Fruit fly (Drosophila melanogaster) whole organism, embryonic: ENCODE measurements around the gene Rad9.

Experiments used
- Adf1 ChIP-seq: fragments of 200-800 bp; sonication (Bioruptor generic); IDR thresholded peaks from 2 replicates; pipeline ENCODE4 v1.3.6; 2022; ENCODE audit warnings: missing biosample characterization, missing genetic modification characterization
- Asciz ChIP-seq: fragments of 200-800 bp; sonication (Bioruptor generic); optimal IDR thresholded peaks from 2 replicates; lab custom pipeline; 2017; ENCODE audit warnings: missing biosample characterization, mild to moderate bottlenecking, missing genetic modification characterization, missing genetic modification reagents
- Atf3 ChIP-seq: fragments of 200-800 bp; sonication (Bioruptor generic); optimal IDR thresholded peaks from 3 replicates; lab custom pipeline; 2016; ENCODE audit warnings: missing biosample characterization, missing genetic modification characterization
- CG12155 ChIP-seq: fragments of 200-800 bp; sonication (Bioruptor generic); optimal IDR thresholded peaks from 3 replicates; lab custom pipeline; 2016; ENCODE audit warnings: missing biosample characterization, missing genetic modification characterization
- CG12744 ChIP-seq: fragments of 200-800 bp; sonication (Bioruptor generic); optimal IDR thresholded peaks from 2 replicates; lab custom pipeline; 2016; ENCODE audit warnings: missing biosample characterization, missing genetic modification characterization
- CG13775 ChIP-seq: fragments of 200-800 bp; sonication (Bioruptor generic); optimal IDR thresholded peaks from 3 replicates; lab custom pipeline; 2017; ENCODE audit warnings: missing biosample characterization, mild to moderate bottlenecking, missing genetic modification characterization
- CG15269 ChIP-seq: fragments of 200-800 bp; sonication (Bioruptor generic); optimal IDR thresholded peaks from 2 replicates; lab custom pipeline; 2018; ENCODE audit warnings: missing biosample characterization, mild to moderate bottlenecking, missing genetic modification characterization, moderate library complexity
- CG17361 ChIP-seq: fragments of 200-800 bp; sonication (Bioruptor generic); IDR thresholded peaks from 3 replicates; pipeline ENCODE4 v1.3.6; 2022; ENCODE audit warnings: missing biosample characterization, missing genetic modification characterization
- CG18262 ChIP-seq: fragments of 200-800 bp; optimal IDR thresholded peaks from 3 replicates; lab custom pipeline; 2019; ENCODE audit warnings: missing biosample characterization, mild to moderate bottlenecking, missing genetic modification characterization, moderate library complexity
- CG2889 ChIP-seq: fragments of 200-800 bp; sonication (Bioruptor generic); IDR thresholded peaks from 3 replicates; pipeline ENCODE4 v1.3.6; 2022; ENCODE audit warnings: missing biosample characterization, missing genetic modification characterization
- CG3726 ChIP-seq: fragments of 200-800 bp; sonication (Bioruptor generic); IDR thresholded peaks from 3 replicates; pipeline ENCODE4, ENCODE4 v1.3.6; 2022; ENCODE audit warnings: missing biosample characterization, missing genetic modification characterization
- CG5180 ChIP-seq: fragments of 200-800 bp; sonication (Bioruptor generic); optimal IDR thresholded peaks from 3 replicates; lab custom pipeline; 2017; ENCODE audit warnings: missing biosample characterization, missing genetic modification characterization, mild to moderate bottlenecking, moderate library complexity, missing genetic modification reagents
- CG6765 ChIP-seq: fragments of 200-800 bp; sonication (Bioruptor generic); optimal IDR thresholded peaks from 3 replicates; lab custom pipeline; 2017; ENCODE audit warnings: missing biosample characterization, mild to moderate bottlenecking, missing genetic modification characterization
- CG6854 ChIP-seq: fragments of 200-800 bp; sonication (Bioruptor generic); optimal IDR thresholded peaks from 3 replicates; lab custom pipeline; 2017; ENCODE audit warnings: missing biosample characterization, mild to moderate bottlenecking, missing genetic modification characterization
- CG9727 ChIP-seq: fragments of 200-800 bp; sonication (Bioruptor generic); optimal IDR thresholded peaks from 3 replicates; lab custom pipeline; 2017; ENCODE audit warnings: missing biosample characterization, mild to moderate bottlenecking, missing genetic modification characterization
- Chrac-16 ChIP-seq: fragments of 200-800 bp; sonication (Bioruptor generic); optimal IDR thresholded peaks from 3 replicates; lab custom pipeline; 2016; ENCODE audit warnings: missing biosample characterization, missing genetic modification characterization
- Deaf1 ChIP-seq: fragments of 200-800 bp; optimal IDR thresholded peaks from 3 replicates; lab custom pipeline; 2019; ENCODE audit warnings: missing biosample characterization, mild to moderate bottlenecking, missing genetic modification characterization, moderate library complexity
- Dll ChIP-seq: fragments of 200-800 bp; sonication (Bioruptor generic); IDR thresholded peaks from 4 replicates; pipeline ENCODE4 v1.3.6; 2022; ENCODE audit warnings: missing biosample characterization, missing genetic modification characterization; ENCODE audit not compliant: partially characterized antibody
- Doc3 ChIP-seq: fragments of 200-800 bp; sonication (Bioruptor generic); IDR thresholded peaks from 3 replicates; pipeline ENCODE4 v1.3.6; 2022; ENCODE audit warnings: missing biosample characterization, missing genetic modification characterization; ENCODE audit not compliant: partially characterized antibody
- Dp ChIP-seq: fragments of 200-800 bp; sonication (Bioruptor generic); optimal IDR thresholded peaks from 2 replicates; lab custom pipeline; 2018; ENCODE audit warnings: missing biosample characterization, mild to moderate bottlenecking, missing genetic modification characterization, moderate library complexity
- E2f2 ChIP-seq: fragments of 200-800 bp; sonication (Bioruptor generic); IDR thresholded peaks from 2 replicates; pipeline ENCODE4 v1.3.6; 2022; ENCODE audit warnings: missing biosample characterization, missing genetic modification characterization
- Ets65A ChIP-seq: fragments of 200-800 bp; sonication (Bioruptor generic); peaks from one replicate; lab custom pipeline; 2016; ENCODE audit warnings: missing biosample characterization, missing genetic modification characterization
- Gsc ChIP-seq: fragments of 200-800 bp; sonication (Bioruptor generic); IDR thresholded peaks from 2 replicates; pipeline ENCODE4 v1.3.6; 2022; ENCODE audit warnings: missing biosample characterization, missing genetic modification characterization
- HHEX ChIP-seq: fragments of 200-800 bp; sonication (Bioruptor generic); optimal IDR thresholded peaks from 3 replicates; lab custom pipeline; 2017; ENCODE audit warnings: missing biosample characterization, mild to moderate bottlenecking, missing genetic modification characterization, missing genetic modification reagents
- Hsf ChIP-seq: fragments of 200-800 bp; sonication (Bioruptor generic); optimal IDR thresholded peaks from 3 replicates; lab custom pipeline; 2016; ENCODE audit warnings: missing biosample characterization, missing genetic modification characterization
- MBD-R2 ChIP-seq: fragments of 200-800 bp; sonication (Bioruptor generic); IDR thresholded peaks from 2 replicates; pipeline ENCODE4 v1.3.6; 2022; ENCODE audit warnings: missing biosample characterization, missing genetic modification characterization
- MESR4 ChIP-seq: fragments of 200-800 bp; sonication (Bioruptor generic); optimal IDR thresholded peaks from 2 replicates; lab custom pipeline; 2018; ENCODE audit warnings: missing biosample characterization, mild to moderate bottlenecking, missing genetic modification characterization, moderate library complexity
- Neu2 ChIP-seq: fragments of 200-800 bp; sonication (Bioruptor generic); optimal IDR thresholded peaks from 3 replicates; lab custom pipeline; 2016; ENCODE audit warnings: missing biosample characterization, missing genetic modification characterization, borderline replicate concordance
- PHDP ChIP-seq: fragments of 200-800 bp; sonication (Bioruptor generic); optimal IDR thresholded peaks from 3 replicates; lab custom pipeline; 2018; ENCODE audit warnings: missing biosample characterization, mild to moderate bottlenecking, missing genetic modification characterization, moderate library complexity
- Ravus ChIP-seq: fragments of 200-800 bp; sonication (Bioruptor generic); IDR thresholded peaks from 2 replicates; pipeline ENCODE4 v1.3.6; 2022; ENCODE audit warnings: missing biosample characterization, missing genetic modification characterization
- amos ChIP-seq: fragments of 200-800 bp; sonication (Bioruptor generic); IDR thresholded peaks from 2 replicates; pipeline ENCODE4 v1.3.6; 2022; ENCODE audit warnings: missing biosample characterization, missing genetic modification characterization; ENCODE audit not compliant: partially characterized antibody
- bbx ChIP-seq: fragments of 200-800 bp; sonication (Bioruptor generic); IDR thresholded peaks from 2 replicates; pipeline ENCODE4 v1.3.6; 2022; ENCODE audit warnings: missing biosample characterization, missing genetic modification characterization; ENCODE audit not compliant: partially characterized antibody
- cas ChIP-seq: fragments of 200-800 bp; sonication (Bioruptor generic); IDR thresholded peaks from 2 replicates; pipeline ENCODE4 v1.3.6; 2022; ENCODE audit warnings: missing biosample characterization, missing genetic modification characterization
- cato ChIP-seq: fragments of 200-800 bp; sonication (Bioruptor generic); optimal IDR thresholded peaks from 2 replicates; lab custom pipeline; 2016; ENCODE audit warnings: missing biosample characterization, missing genetic modification characterization, borderline replicate concordance
- caup ChIP-seq: fragments of 200-800 bp; sonication (Bioruptor generic); optimal IDR thresholded peaks from 3 replicates; lab custom pipeline; 2017; ENCODE audit warnings: missing biosample characterization, mild to moderate bottlenecking, missing genetic modification characterization, moderate library complexity; ENCODE audit not compliant: severe bottlenecking
- chinmo ChIP-seq: fragments of 200-800 bp; sonication (Bioruptor generic); IDR thresholded peaks from 4 replicates; pipeline ENCODE4 v1.3.6; 2022; ENCODE audit warnings: missing biosample characterization, missing genetic modification characterization; ENCODE audit not compliant: partially characterized antibody
- dimm ChIP-seq: fragments of 200-800 bp; sonication (Bioruptor generic); IDR thresholded peaks from 2 replicates; pipeline ENCODE4 v1.3.6; 2022; ENCODE audit warnings: missing biosample characterization, missing genetic modification characterization
- eyg ChIP-seq: fragments of 200-800 bp; sonication (Bioruptor generic); optimal IDR thresholded peaks from 3 replicates; lab custom pipeline; 2016; ENCODE audit warnings: missing biosample characterization, missing genetic modification characterization
- ftz-f1 ChIP-seq: fragments of 200-800 bp; sonication (Bioruptor generic); optimal IDR thresholded peaks from 2 replicates; lab custom pipeline; 2016; ENCODE audit warnings: missing biosample characterization, missing genetic modification characterization
- hth ChIP-seq: fragments of >200 bp; optimal IDR thresholded peaks from 2 replicates; lab custom pipeline; 2017; ENCODE audit warnings: inconsistent platforms
- inv ChIP-seq: fragments of 200-800 bp; sonication (Bioruptor generic); IDR thresholded peaks from 2 replicates; pipeline ENCODE4 v1.3.6; 2022; ENCODE audit warnings: missing biosample characterization, missing genetic modification characterization; ENCODE audit not compliant: partially characterized antibody
- lola ChIP-seq, 3 experiments: fragments of >200 bp in 2 of 3; fragments of 200-800 bp in 1 of 3; sonication (Bioruptor generic) in 1 of 3; optimal IDR thresholded peaks; 2 replicates each; lab custom pipeline; 2017 to 2019; ENCODE audit warnings: missing biosample characterization in 3 of 3, missing genetic modification characterization in 3 of 3, mild to moderate bottlenecking in 1 of 3, moderate library complexity in 1 of 3
- luna ChIP-seq: fragments of 200-800 bp; sonication (Bioruptor generic); optimal IDR thresholded peaks from 2 replicates; lab custom pipeline; 2016; ENCODE audit warnings: missing biosample characterization, missing genetic modification characterization
- nmo ChIP-seq: fragments of 200-800 bp; sonication (Bioruptor generic); optimal IDR thresholded peaks from 2 replicates; lab custom pipeline; 2018; ENCODE audit warnings: missing biosample characterization, mild to moderate bottlenecking, missing genetic modification characterization, moderate library complexity
- pfk ChIP-seq: fragments of 200-800 bp; sonication (Bioruptor generic); optimal IDR thresholded peaks from 2 replicates; lab custom pipeline; 2018; ENCODE audit warnings: missing biosample characterization, mild to moderate bottlenecking, missing genetic modification characterization, moderate library complexity
- toy ChIP-seq: fragments of 200-800 bp; sonication (Bioruptor generic); IDR thresholded peaks from 2 replicates; pipeline ENCODE4 v1.3.6; 2022; ENCODE audit warnings: missing biosample characterization, missing genetic modification characterization
- unc-4 ChIP-seq: fragments of 200-800 bp; sonication (Bioruptor generic); IDR thresholded peaks from 2 replicates; pipeline ENCODE4 v1.3.6; 2022; ENCODE audit warnings: missing biosample characterization, missing genetic modification characterization; ENCODE audit not compliant: partially characterized antibody
- zen ChIP-seq: fragments of 200-800 bp; sonication (Bioruptor generic); optimal IDR thresholded peaks from 3 replicates; lab custom pipeline; 2018; ENCODE audit warnings: missing biosample characterization, mild to moderate bottlenecking, missing genetic modification characterization, moderate library complexity

Gene Rad9

dm6 chr3L:18865447-18866367, 6.6 kb downstream of the Rad9 start, which contains the start of gene CG14074 (continued):
- peak; percentile 5 for TF ChIP-seq zen (tag; lab: Kevin White, UChicago)
- TF ChIP-seq CG13775 (GFP tag; lab: Kevin White, UChicago) = no peak
- TF ChIP-seq Gsc (GFP tag; lab: Robert Waterston, UW) = no peak
- peak; percentile 81 for TF ChIP-seq bbx (GFP tag; lab: Robert Waterston, UW)
- TF ChIP-seq Neu2 = no peak
- TF ChIP-seq nmo (GFP tag; lab: Kevin White, UChicago) = no peak
- TF ChIP-seq eyg = no peak
- no peak for TF ChIP-seq toy (GFP tag; lab: Robert Waterston, UW)
- TF ChIP-seq CG15269 (tag; lab: Kevin White, UChicago) = no peak
- no peak for TF ChIP-seq PHDP (tag; lab: Kevin White, UChicago)
- TF ChIP-seq hth (lab: Kevin White, UChicago) = no peak
- no peak for TF ChIP-seq Ravus (GFP tag; lab: Robert Waterston, UW)
- no peak for TF ChIP-seq cato (GFP tag; lab: Kevin White, UChicago)
- TF ChIP-seq CG5180 (GFP tag; lab: Kevin White, UChicago) = no peak
- TF ChIP-seq CG12744 (GFP tag; lab: Kevin White, UChicago) = no peak
- TF ChIP-seq Atf3 (GFP tag; lab: Kevin White, UChicago) = no peak
- TF ChIP-seq luna (GFP tag; lab: Kevin White, UChicago) = no peak
- no peak for TF ChIP-seq CG12155 (GFP tag; lab: Kevin White, UChicago)
- TF ChIP-seq unc-4 (GFP tag; lab: Robert Waterston, UW) = peak; percentile 64
- TF ChIP-seq amos (GFP tag; lab: Robert Waterston, UW) = peak; percentile 81
- TF ChIP-seq ftz-f1 = no peak
- peak; percentile 63; the same call in 1 of the 4 replicates for TF ChIP-seq Dll (GFP tag; lab: Robert Waterston, UW)
- TF ChIP-seq CG9727 (GFP tag; lab: Kevin White, UChicago) = no peak
- TF ChIP-seq CG3726 (GFP tag; lab: Robert Waterston, UW) = no peak
- no peak for TF ChIP-seq cas (GFP tag; lab: Robert Waterston, UW)
- peak; percentile 43 for TF ChIP-seq Ets65A (GFP tag; lab: Kevin White, UChicago)
- TF ChIP-seq Hsf (GFP tag; lab: Kevin White, UChicago) = peak; percentile 7
- TF ChIP-seq Asciz (GFP tag; lab: Kevin White, UChicago) = no peak
- peak; percentile 61; the same call in 2 of the 4 replicates for TF ChIP-seq chinmo (GFP tag; lab: Robert Waterston, UW)
- TF ChIP-seq CG6854 (GFP tag; lab: Kevin White, UChicago) = no peak
- TF ChIP-seq CG2889 = no peak
- TF ChIP-seq lola (GFP tag; optimal IDR thresholded peaks at IDR 0.05; lab: Kevin White, UChicago) = no peak
- no peak for TF ChIP-seq CG18262 (tag; lab: Kevin White, UChicago)
- no peak for TF ChIP-seq Deaf1
- peak; percentile 44; the same call in 1 of the 3 replicates for TF ChIP-seq Doc3
- 0 out of 3 replicates have a peak, but pooled peaks have one; percentile 36 for TF ChIP-seq CG17361 (GFP tag; lab: Robert Waterston, UW)
- no peak for TF ChIP-seq dimm (GFP tag; lab: Robert Waterston, UW)
- peak; percentile 57 for TF ChIP-seq inv (GFP tag; lab: Robert Waterston, UW)
- no peak for TF ChIP-seq Chrac-16
- TF ChIP-seq caup (GFP tag; lab: Kevin White, UChicago) = no peak
- TF ChIP-seq Dp (GFP tag; lab: Kevin White, UChicago) = peak; percentile 74
- peak; percentile 90 for TF ChIP-seq pfk (GFP tag; lab: Kevin White, UChicago)
- TF ChIP-seq CG6765 = no peak
- no peak for TF ChIP-seq Adf1 (GFP tag; lab: Robert Waterston, UW)
- TF ChIP-seq E2f2 (GFP tag; lab: Robert Waterston, UW) = peak; percentile 84
- peak; percentile 56 for TF ChIP-seq MBD-R2 (GFP tag; lab: Robert Waterston, UW)
- no peak for TF ChIP-seq HHEX
- TF ChIP-seq MESR4 (GFP tag; lab: Kevin White, UChicago) = peak; percentile 47
